Fruit fly (Drosophila melanogaster) whole organism, embryonic: ENCODE results near the gene fzy.

Experiments
- Antp ChIP-seq: fragments of 200-800 bp; sonication (Bioruptor generic); optimal IDR thresholded peaks from 3 replicates; lab custom pipeline; 2016; ENCODE audit warnings: missing biosample characterization, missing genetic modification characterization
- Atf-2 ChIP-seq: fragments of 200-800 bp; sonication (Bioruptor generic); optimal IDR thresholded peaks from 2 replicates; lab custom pipeline; 2016; ENCODE audit warnings: missing biosample characterization, missing genetic modification characterization
- Bgb ChIP-seq: fragments of 200-800 bp; sonication (Bioruptor generic); IDR thresholded peaks from 2 replicates; pipeline ENCODE4 v1.3.6; 2022; ENCODE audit warnings: missing biosample characterization, missing genetic modification characterization; ENCODE audit not compliant: partially characterized antibody
- CG10565 ChIP-seq: fragments of 200-800 bp; sonication (Bioruptor generic); optimal IDR thresholded peaks from 3 replicates; lab custom pipeline; 2016; ENCODE audit warnings: missing biosample characterization, mild to moderate bottlenecking, missing genetic modification characterization
- CG12104 ChIP-seq: fragments of 200-800 bp; sonication (Bioruptor generic); optimal IDR thresholded peaks from 3 replicates; lab custom pipeline; 2016; ENCODE audit warnings: missing biosample characterization, missing genetic modification characterization
- CG12155 ChIP-seq: fragments of 200-800 bp; sonication (Bioruptor generic); optimal IDR thresholded peaks from 3 replicates; lab custom pipeline; 2016; ENCODE audit warnings: missing biosample characterization, missing genetic modification characterization
- CG12219 ChIP-seq: fragments of 200-800 bp; sonication (Bioruptor generic); optimal IDR thresholded peaks from 3 replicates; lab custom pipeline; 2018; ENCODE audit warnings: missing biosample characterization, mild to moderate bottlenecking, missing genetic modification characterization
- CG12659 ChIP-seq: fragments of 200-800 bp; sonication (Bioruptor generic); optimal IDR thresholded peaks from 3 replicates; lab custom pipeline; 2017; ENCODE audit warnings: mild to moderate bottlenecking, missing biosample characterization, missing genetic modification reagents, missing genetic modification characterization
- CG1529 ChIP-seq: fragments of 200-800 bp; sonication (Bioruptor generic); optimal IDR thresholded peaks from 3 replicates; lab custom pipeline; 2018; ENCODE audit warnings: missing biosample characterization, missing genetic modification characterization
- CG15514 ChIP-seq: fragments of 200-800 bp; sonication (Bioruptor generic); optimal IDR thresholded peaks from 3 replicates; lab custom pipeline; 2017; ENCODE audit warnings: missing biosample characterization, missing genetic modification characterization, mild to moderate bottlenecking, moderate library complexity, missing genetic modification reagents
- CG17186 ChIP-seq: fragments of 200-800 bp; sonication (Bioruptor generic); optimal IDR thresholded peaks from 3 replicates; lab custom pipeline; 2017; ENCODE audit warnings: missing biosample characterization, missing genetic modification reagents, missing genetic modification characterization
- CG1832 ChIP-seq: fragments of 200-800 bp; sonication (Bioruptor generic); optimal IDR thresholded peaks from 2 replicates; lab custom pipeline; 2017; ENCODE audit warnings: missing biosample characterization, mild to moderate bottlenecking, missing genetic modification characterization, inconsistent platforms
- CG3407 ChIP-seq: fragments of 200-800 bp; sonication (Bioruptor generic); optimal IDR thresholded peaks from 2 replicates; lab custom pipeline; 2018; ENCODE audit warnings: missing biosample characterization, mild to moderate bottlenecking, missing genetic modification characterization
- CG3726 ChIP-seq: fragments of 200-800 bp; sonication (Bioruptor generic); IDR thresholded peaks from 3 replicates; pipeline ENCODE4, ENCODE4 v1.3.6; 2022; ENCODE audit warnings: missing biosample characterization, missing genetic modification characterization
- CG4328 ChIP-seq: fragments of 200-800 bp; sonication (Bioruptor generic); optimal IDR thresholded peaks from 3 replicates; lab custom pipeline; 2017; ENCODE audit warnings: missing biosample characterization, missing genetic modification reagents, missing genetic modification characterization
- CG43689 ChIP-seq: fragments of 200-800 bp; sonication (Bioruptor generic); IDR thresholded peaks from 2 replicates; pipeline ENCODE4 v1.3.6; 2022; ENCODE audit warnings: missing biosample characterization, missing genetic modification characterization
- CG5245 ChIP-seq: fragments of 200-800 bp; sonication (Bioruptor generic); optimal IDR thresholded peaks from 3 replicates; lab custom pipeline; 2016; ENCODE audit warnings: missing biosample characterization, missing genetic modification characterization
- CG6854 ChIP-seq: fragments of 200-800 bp; sonication (Bioruptor generic); optimal IDR thresholded peaks from 3 replicates; lab custom pipeline; 2017; ENCODE audit warnings: missing biosample characterization, mild to moderate bottlenecking, missing genetic modification characterization
- CG9215 ChIP-seq: fragments of 200-800 bp; sonication (Bioruptor generic); IDR thresholded peaks from 2 replicates; pipeline ENCODE4 v1.3.6; 2022; ENCODE audit warnings: missing biosample characterization, missing genetic modification characterization
- CG9609 ChIP-seq: fragments of 200-800 bp; sonication (Bioruptor generic); optimal IDR thresholded peaks from 3 replicates; lab custom pipeline; 2016; ENCODE audit warnings: missing biosample characterization, missing genetic modification characterization
- CG9727 ChIP-seq: fragments of 200-800 bp; sonication (Bioruptor generic); optimal IDR thresholded peaks from 3 replicates; lab custom pipeline; 2017; ENCODE audit warnings: missing biosample characterization, mild to moderate bottlenecking, missing genetic modification characterization
- D19B ChIP-seq: fragments of 200-800 bp; sonication (Bioruptor generic); optimal IDR thresholded peaks from 2 replicates; lab custom pipeline; 2017; ENCODE audit warnings: missing biosample characterization, mild to moderate bottlenecking, missing genetic modification characterization
- Dek ChIP-seq: fragments of 200-800 bp; sonication (Bioruptor generic); optimal IDR thresholded peaks from 3 replicates; lab custom pipeline; 2019; ENCODE audit warnings: missing biosample characterization, mild to moderate bottlenecking, missing genetic modification characterization, moderate library complexity
- Doc3 ChIP-seq: fragments of 200-800 bp; sonication (Bioruptor generic); IDR thresholded peaks from 3 replicates; pipeline ENCODE4 v1.3.6; 2022; ENCODE audit warnings: missing biosample characterization, missing genetic modification characterization; ENCODE audit not compliant: partially characterized antibody
- Fer3 ChIP-seq: fragments of 200-800 bp; sonication (Bioruptor generic); optimal IDR thresholded peaks from 2 replicates; lab custom pipeline; 2018; ENCODE audit warnings: missing biosample characterization, mild to moderate bottlenecking, missing genetic modification characterization, moderate library complexity
- Gsc ChIP-seq: fragments of 200-800 bp; sonication (Bioruptor generic); IDR thresholded peaks from 2 replicates; pipeline ENCODE4 v1.3.6; 2022; ENCODE audit warnings: missing biosample characterization, missing genetic modification characterization
- NC2β ChIP-seq: fragments of 200-800 bp; sonication (Bioruptor generic); optimal IDR thresholded peaks from 2 replicates; lab custom pipeline; 2016; ENCODE audit warnings: missing biosample characterization, missing genetic modification characterization
- Sox102F ChIP-seq: fragments of 200-800 bp; sonication (Bioruptor generic); optimal IDR thresholded peaks from 2 replicates; lab custom pipeline; 2018; ENCODE audit warnings: missing biosample characterization, mild to moderate bottlenecking, missing genetic modification characterization, moderate library complexity
- YL-1 ChIP-seq: fragments of 200-800 bp; sonication (Bioruptor generic); optimal IDR thresholded peaks from 3 replicates; lab custom pipeline; 2017; ENCODE audit warnings: missing biosample characterization, mild to moderate bottlenecking, missing genetic modification characterization
- ase ChIP-seq: fragments of 200-800 bp; sonication (Bioruptor generic); IDR thresholded peaks from 3 replicates; pipeline ENCODE4 v1.3.6; 2022; ENCODE audit warnings: missing biosample characterization, missing genetic modification characterization
- chif ChIP-seq, 2 experiments: fragments of 200-800 bp; sonication (Bioruptor generic); optimal IDR thresholded peaks; 3 replicates each; lab custom pipeline; 2016; ENCODE audit warnings: missing biosample characterization in 2 of 2, missing genetic modification characterization in 2 of 2
- chn ChIP-seq: fragments of 200-800 bp; sonication (Bioruptor generic); optimal IDR thresholded peaks from 2 replicates; lab custom pipeline; 2016; ENCODE audit warnings: missing biosample characterization, missing genetic modification characterization
- eyg ChIP-seq: fragments of 200-800 bp; sonication (Bioruptor generic); optimal IDR thresholded peaks from 3 replicates; lab custom pipeline; 2016; ENCODE audit warnings: missing biosample characterization, missing genetic modification characterization
- gfzf ChIP-seq: fragments of 200-800 bp; sonication (Bioruptor generic); optimal IDR thresholded peaks from 2 replicates; lab custom pipeline; 2016; ENCODE audit warnings: missing biosample characterization, mild to moderate bottlenecking, missing genetic modification characterization, moderate library complexity
- grn ChIP-seq: fragments of 200-800 bp; sonication (Bioruptor generic); optimal IDR thresholded peaks from 3 replicates; lab custom pipeline; 2017; ENCODE audit warnings: missing biosample characterization, missing genetic modification characterization
- gsb-n ChIP-seq: fragments of 200-800 bp; sonication (Bioruptor generic); optimal IDR thresholded peaks from 3 replicates; lab custom pipeline; 2018; ENCODE audit warnings: missing biosample characterization, mild to moderate bottlenecking, missing genetic modification characterization
- h ChIP-seq: fragments of >200 bp; optimal IDR thresholded peaks from 2 replicates; lab custom pipeline; 2017
- insv ChIP-seq, 2 experiments: fragments of 200-800 bp; sonication (Bioruptor generic); optimal IDR thresholded peaks; 3 replicates each; lab custom pipeline; 2016 to 2018; ENCODE audit warnings: missing biosample characterization in 2 of 2, missing genetic modification characterization in 2 of 2
- kah ChIP-seq: fragments of 200-800 bp; sonication (Bioruptor generic); optimal IDR thresholded peaks from 2 replicates; lab custom pipeline; 2018; ENCODE audit warnings: missing biosample characterization, mild to moderate bottlenecking, missing genetic modification characterization
- luna ChIP-seq: fragments of 200-800 bp; sonication (Bioruptor generic); optimal IDR thresholded peaks from 2 replicates; lab custom pipeline; 2016; ENCODE audit warnings: missing biosample characterization, missing genetic modification characterization
- ranshi ChIP-seq: fragments of 200-800 bp; sonication (Bioruptor generic); IDR thresholded peaks from 2 replicates; pipeline ENCODE4 v1.3.6; 2022; ENCODE audit warnings: missing biosample characterization, missing genetic modification characterization
- sens-2 ChIP-seq: fragments of 200-800 bp; sonication (Bioruptor generic); IDR thresholded peaks from 2 replicates; pipeline ENCODE4 v1.3.6; 2022; ENCODE audit warnings: missing biosample characterization, missing genetic modification characterization
- sim ChIP-seq: fragments of 200-800 bp; sonication (Bioruptor generic); IDR thresholded peaks from 2 replicates; pipeline ENCODE4 v1.3.6; 2022; ENCODE audit warnings: missing biosample characterization, missing genetic modification characterization
- sisA ChIP-seq: fragments of 200-800 bp; sonication (Bioruptor generic); IDR thresholded peaks from 2 replicates; pipeline ENCODE4 v1.3.6; 2022; ENCODE audit warnings: missing biosample characterization, missing genetic modification characterization
- slbo ChIP-seq: fragments of 200-800 bp; sonication (Bioruptor generic); IDR thresholded peaks from 2 replicates; pipeline ENCODE4 v1.3.6; 2022; ENCODE audit warnings: missing biosample characterization, missing genetic modification characterization
- ssp ChIP-seq: fragments of 200-800 bp; sonication (Bioruptor generic); IDR thresholded peaks from 2 replicates; pipeline ENCODE4 v1.3.6; 2022; ENCODE audit warnings: missing biosample characterization, missing genetic modification characterization
- vvl ChIP-seq: fragments of 200-800 bp; sonication (Bioruptor generic); IDR thresholded peaks from 2 replicates; pipeline ENCODE4 v1.3.6; 2022; ENCODE audit warnings: missing biosample characterization, missing genetic modification characterization
- wek ChIP-seq: fragments of 200-800 bp; sonication (Bioruptor generic); optimal IDR thresholded peaks from 3 replicates; lab custom pipeline; 2018; ENCODE audit warnings: missing biosample characterization, mild to moderate bottlenecking, missing genetic modification characterization, moderate library complexity
- wor ChIP-seq: fragments of 200-800 bp; sonication (Bioruptor generic); IDR thresholded peaks from 2 replicates; pipeline ENCODE4 v1.3.6; 2022; ENCODE audit warnings: missing biosample characterization, missing genetic modification characterization
- zen ChIP-seq: fragments of 200-800 bp; sonication (Bioruptor generic); optimal IDR thresholded peaks from 3 replicates; lab custom pipeline; 2018; ENCODE audit warnings: missing biosample characterization, mild to moderate bottlenecking, missing genetic modification characterization, moderate library complexity

Gene fzy

DNA sequence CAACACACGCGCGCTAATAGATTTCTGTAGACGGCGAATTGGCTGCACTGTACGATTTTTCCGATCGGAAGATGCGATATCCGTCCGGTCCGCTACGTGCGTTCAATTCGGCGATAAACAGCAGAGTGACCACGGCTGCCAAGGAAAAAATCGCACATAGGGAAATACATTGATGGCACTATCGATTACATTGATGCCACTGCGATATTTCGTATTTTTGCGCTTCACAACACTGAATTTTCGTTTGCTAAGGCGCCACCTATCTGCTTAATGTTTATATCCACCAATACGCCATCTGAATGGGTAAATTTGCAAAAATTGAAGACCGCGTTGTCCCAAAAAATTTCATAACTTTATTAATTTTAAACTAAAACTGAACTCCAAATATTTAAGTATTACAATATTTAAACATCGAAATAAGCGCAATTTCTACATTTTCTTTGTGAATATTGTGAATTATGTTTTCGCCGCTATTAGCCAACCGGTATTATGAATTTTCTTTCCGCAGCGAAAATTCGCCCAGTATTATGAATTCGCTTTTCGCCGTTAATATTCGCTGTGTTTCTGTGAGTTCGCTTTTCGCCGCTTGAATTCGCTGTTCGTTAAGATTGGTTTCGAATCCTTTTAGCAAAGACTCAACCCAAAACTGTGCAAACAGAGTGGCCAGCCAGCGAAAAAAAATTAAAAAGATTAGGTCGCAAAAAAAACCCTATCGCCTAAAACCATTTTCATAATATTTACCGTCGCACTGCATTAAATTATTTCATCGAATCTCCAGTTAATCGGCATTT is 23.0 kb upstream of the fzy start, which contains the start of the genes crp and pkaap (continued):
- TF ChIP-seq wek (GFP tag; lab: Kevin White, UChicago): peak; percentile 41
- peak; percentile 75 for TF ChIP-seq Dek (tag; lab: Kevin White, UChicago)
- TF ChIP-seq CG9609 (GFP tag; lab: Kevin White, UChicago): peak; percentile 75
- peak; percentile 15 for TF ChIP-seq CG12219
- peak; percentile 36 for TF ChIP-seq luna (GFP tag; lab: Kevin White, UChicago)
- no peak for TF ChIP-seq CG1832
- no peak for TF ChIP-seq Gsc (GFP tag; lab: Robert Waterston, UW)
- TF ChIP-seq Fer3 (tag; lab: Kevin White, UChicago): peak; percentile 75
- TF ChIP-seq eyg (GFP tag; lab: Kevin White, UChicago): peak; percentile 65
- no peak for TF ChIP-seq CG43689 (GFP tag; lab: Robert Waterston, UW)
- TF ChIP-seq chn (GFP tag; lab: Kevin White, UChicago): peak; percentile 86
- peak; percentile 52 for TF ChIP-seq gsb-n
- TF ChIP-seq CG4328: peak; percentile 68
- peak; percentile 84 for TF ChIP-seq Atf-2 (GFP tag; lab: Kevin White, UChicago)
- TF ChIP-seq h: no peak
- TF ChIP-seq CG9727 (GFP tag; lab: Kevin White, UChicago): peak; percentile 48
- TF ChIP-seq CG3407: peak; percentile 69
- TF ChIP-seq CG12104 (GFP tag; lab: Kevin White, UChicago): peak; percentile 46
- no peak for TF ChIP-seq ase (GFP tag; lab: Robert Waterston, UW)
- no peak for TF ChIP-seq CG9215 (GFP tag; lab: Robert Waterston, UW)
- peak; percentile 86 for TF ChIP-seq NC2β
- peak; percentile 83 for TF ChIP-seq CG12659 (GFP tag; lab: Kevin White, UChicago)
- TF ChIP-seq grn (GFP tag; lab: Kevin White, UChicago): peak; percentile 90
- no peak for TF ChIP-seq Doc3 (GFP tag; lab: Robert Waterston, UW)
- TF ChIP-seq gfzf (GFP tag; lab: Kevin White, UChicago): peak; percentile 98
- TF ChIP-seq CG1529: peak; percentile 61
- TF ChIP-seq CG15514 (GFP tag; lab: Kevin White, UChicago): peak; percentile 73
- TF ChIP-seq chif (GFP tag; optimal IDR thresholded peaks at IDR 0.05; lab: Kevin White, UChicago): peak; percentile 73 to 89
- peak; percentile 37 for TF ChIP-seq CG6854 (GFP tag; lab: Kevin White, UChicago)
- peak; percentile 23 for TF ChIP-seq CG10565 (GFP tag; lab: Kevin White, UChicago)
- peak; percentile 90 for TF ChIP-seq CG5245
- peak; percentile 71 for TF ChIP-seq CG17186
- TF ChIP-seq Antp (GFP tag; lab: Kevin White, UChicago): peak; percentile 94
- TF ChIP-seq sisA (GFP tag; lab: Robert Waterston, UW): no peak
- TF ChIP-seq slbo: no peak
- no peak for TF ChIP-seq kah
- no peak for TF ChIP-seq Bgb (GFP tag; lab: Robert Waterston, UW)
- TF ChIP-seq ranshi (GFP tag; lab: Robert Waterston, UW): no peak
- TF ChIP-seq sim (GFP tag; lab: Robert Waterston, UW): no peak
- peak; percentile 75 for TF ChIP-seq YL-1 (GFP tag; lab: Kevin White, UChicago)
- peak in 1 of 2 experiments; percentile 77 for TF ChIP-seq insv (GFP tag; optimal IDR thresholded peaks at IDR 0.05; lab: Kevin White, UChicago)
- TF ChIP-seq CG12155 (GFP tag; lab: Kevin White, UChicago): peak; percentile 85
- no peak for TF ChIP-seq CG3726 (GFP tag; lab: Robert Waterston, UW)
- no peak for TF ChIP-seq ssp (GFP tag; lab: Robert Waterston, UW)
- TF ChIP-seq wor (GFP tag; lab: Robert Waterston, UW): no peak
- TF ChIP-seq zen (tag; lab: Kevin White, UChicago): peak; percentile 56
- TF ChIP-seq D19B: peak; percentile 3
- no peak for TF ChIP-seq vvl (GFP tag; lab: Robert Waterston, UW)
- TF ChIP-seq Sox102F (GFP tag; lab: Kevin White, UChicago): no peak
- no peak for TF ChIP-seq sens-2 (GFP tag; lab: Robert Waterston, UW)
